Fruit fly (Drosophila melanogaster) whole organism, prepupa: ENCODE measurements around the gene Mps1.

Source experiments
- CG11294 ChIP-seq: fragments of 200-800 bp; sonication (Bioruptor generic); IDR thresholded peaks from 2 replicates; pipeline ENCODE4 v1.3.6; 2022; ENCODE audit warnings: missing biosample characterization, missing genetic modification characterization
- CG16779 ChIP-seq: fragments of 200-800 bp; sonication (Bioruptor generic); optimal IDR thresholded peaks from 3 replicates; lab custom pipeline; 2017; ENCODE audit warnings: missing biosample characterization, mild to moderate bottlenecking, missing genetic modification characterization
- CG6854 ChIP-seq: fragments of 200-800 bp; sonication (Bioruptor generic); optimal IDR thresholded peaks from 2 replicates; lab custom pipeline; 2017; ENCODE audit warnings: missing biosample characterization, mild to moderate bottlenecking, missing genetic modification characterization
- Hr4 ChIP-seq: fragments of 200-800 bp; sonication (Bioruptor generic); optimal IDR thresholded peaks from 3 replicates; lab custom pipeline; 2016; ENCODE audit warnings: missing biosample characterization, missing genetic modification characterization
- Met ChIP-seq: fragments of 200-800 bp; sonication (Bioruptor generic); optimal IDR thresholded peaks from 3 replicates; lab custom pipeline; 2016; ENCODE audit warnings: missing biosample characterization, missing genetic modification characterization

- TF ChIP-seq CG6854 (GFP tag; lab: Kevin White, UChicago) (no peak), CG16779 (peak; percentile 40), CG11294 (GFP tag; lab: Robert Waterston, UW) (no peak), Hr4 (no peak), Met (no peak)
Observed at dm6 chr3R:17705899-17706831, 35.1 kb downstream of the Mps1 start.
